Worm (Caenorhabditis elegans) whole organism, L2 larva: ENCODE measurements around the gene pbs-3.

ENCODE experiments used
- ZK546.5 ChIP-seq: sonication (generic microtip); optimal IDR thresholded peaks from 2 replicates; lab custom pipeline; 2017; ENCODE audit warnings: missing biosample characterization, missing genetic modification characterization
- fos-1 ChIP-seq: fragments of 150-350 bp; optimal IDR thresholded peaks from 2 replicates; lab custom pipeline; 2014; ENCODE audit warnings: missing biosample characterization, missing genetic modification characterization
- lin-13 ChIP-seq: fragments of 150-350 bp; optimal IDR thresholded peaks from 2 replicates; lab custom pipeline; 2014; ENCODE audit warnings: missing biosample characterization, missing genetic modification reagents, missing genetic modification characterization
- lin-39 ChIP-seq: fragments of 150-350 bp; optimal IDR thresholded peaks from 2 replicates; lab custom pipeline; 2014; ENCODE audit warnings: missing biosample characterization, missing genetic modification reagents, missing genetic modification characterization
- mdl-1 ChIP-seq, 2 experiments: fragments of 150-350 bp in 1 of 2; sonication (generic microtip) in 1 of 2; optimal IDR thresholded peaks; 2 replicates each; lab custom pipeline; 2017; ENCODE audit warnings: missing biosample characterization in 2 of 2, missing genetic modification characterization in 2 of 2
- nhr-10 ChIP-seq: sonication (generic microtip); optimal IDR thresholded peaks from 2 replicates; lab custom pipeline; 2017; ENCODE audit warnings: missing biosample characterization, missing genetic modification characterization
- nhr-11 ChIP-seq: fragments of 150-350 bp; optimal IDR thresholded peaks from 2 replicates; lab custom pipeline; 2014; ENCODE audit warnings: missing biosample characterization, missing genetic modification characterization
- nhr-129 ChIP-seq: fragments of 150-350 bp; optimal IDR thresholded peaks from 2 replicates; lab custom pipeline; 2014; ENCODE audit warnings: missing biosample characterization, missing genetic modification characterization
- nhr-23 ChIP-seq: fragments of 150-350 bp; optimal IDR thresholded peaks from 2 replicates; lab custom pipeline; 2014; ENCODE audit warnings: missing biosample characterization, missing genetic modification reagents, missing genetic modification characterization
- nhr-77 ChIP-seq: fragments of 150-350 bp; optimal IDR thresholded peaks from 2 replicates; lab custom pipeline; 2014; ENCODE audit warnings: missing biosample characterization, missing genetic modification characterization
- unc-62 ChIP-seq: fragments of 150-350 bp; optimal IDR thresholded peaks from 2 replicates; lab custom pipeline; 2014; ENCODE audit warnings: missing biosample characterization, missing genetic modification reagents, missing genetic modification characterization
- zag-1 ChIP-seq: fragments of 150-350 bp; optimal IDR thresholded peaks from 2 replicates; lab custom pipeline; 2014; ENCODE audit warnings: missing biosample characterization, missing genetic modification characterization

DNA sequence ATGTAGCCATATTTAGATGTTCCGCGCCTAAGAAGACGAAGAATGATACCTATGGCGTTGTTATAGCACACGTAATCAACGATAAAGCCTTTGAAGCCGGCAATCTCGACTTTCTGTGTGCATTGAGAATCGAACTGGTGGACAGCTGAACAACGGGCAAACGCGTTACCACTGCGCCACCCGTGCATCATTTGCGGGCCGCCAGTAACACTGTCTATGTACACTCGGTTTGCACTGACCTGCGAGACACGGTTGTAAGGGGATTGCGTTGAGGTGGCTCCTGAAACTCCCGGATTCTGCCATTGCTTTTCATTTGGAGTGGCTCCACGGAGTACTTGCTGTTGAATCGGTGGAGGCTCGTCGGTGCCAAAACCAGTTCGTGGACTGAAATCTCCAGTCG, 12.8 kb downstream of the pbs-3 start:
- no peak for TF ChIP-seq nhr-77 (tag; lab: Kevin White, UChicago)
- TF ChIP-seq nhr-23 (tag; lab: Kevin White, UChicago) = no peak
- TF ChIP-seq zag-1 (tag; lab: Kevin White, UChicago) = no peak
- no peak for TF ChIP-seq ZK546.5 (tag; lab: Kevin White, UChicago)
- TF ChIP-seq lin-13 (GFP tag; lab: Kevin White, UChicago) = no peak
- no peak for TF ChIP-seq mdl-1 (tag; optimal IDR thresholded peaks at IDR 0.05; lab: Kevin White, UChicago)
- peak; percentile 6 for TF ChIP-seq fos-1 (tag; lab: Kevin White, UChicago)
- no peak for TF ChIP-seq lin-39 (tag; lab: Kevin White, UChicago)
- peak; percentile 72 for TF ChIP-seq nhr-129 (tag; lab: Kevin White, UChicago)
- TF ChIP-seq nhr-10 (tag; lab: Kevin White, UChicago) = no peak
- TF ChIP-seq unc-62 (GFP tag; lab: Kevin White, UChicago) = no peak
- no peak for TF ChIP-seq nhr-11 (tag; lab: Kevin White, UChicago)
